Worm (Caenorhabditis elegans) whole organism, young adult: ENCODE data around the gene C50D2.6.

ENCODE experiments used
- B0019.2 ChIP-seq: fragments of 200-800 bp; sonication (Bioruptor generic); conservative IDR thresholded peaks from 2 replicates; pipeline ENCODE4 v1.3.6; 2022; ENCODE audit warnings: missing genetic modification reagents, missing genetic modification characterization, missing compliant biosample characterization
- attf-5 ChIP-seq: fragments of 200-800 bp; sonication (Bioruptor generic); optimal IDR thresholded peaks from 2 replicates; lab custom pipeline; 2018; ENCODE audit warnings: mild to moderate bottlenecking, missing genetic modification characterization, missing compliant biosample characterization

- TF ChIP-seq B0019.2 (no peak), attf-5 (GFP tag; lab: Kevin White, UChicago) (no peak)
Measured at ce11 chrII:73892-74291, 10.3 kb upstream of the C50D2.6 start.
